Fruit fly (Drosophila melanogaster) whole organism, adult: ENCODE data around the gene Snx1.

Experiments
- CG12768 ChIP-seq: fragments of 200-800 bp; sonication (Bioruptor generic); optimal IDR thresholded peaks from 2 replicates; lab custom pipeline; 2017; ENCODE audit warnings: missing biosample characterization, missing genetic modification characterization, mild to moderate bottlenecking, moderate library complexity, missing genetic modification reagents
- CG7045 ChIP-seq: fragments of 200-800 bp; sonication (Bioruptor generic); optimal IDR thresholded peaks from 2 replicates; lab custom pipeline; 2017; ENCODE audit warnings: missing biosample characterization, mild to moderate bottlenecking, missing genetic modification characterization
- Hr96 ChIP-seq: fragments of 200-800 bp; sonication (Bioruptor generic); optimal IDR thresholded peaks from 2 replicates; lab custom pipeline; 2016; ENCODE audit warnings: missing biosample characterization, missing genetic modification characterization
- bab1 ChIP-seq: fragments of 200-800 bp; sonication (Bioruptor generic); optimal IDR thresholded peaks from 3 replicates; lab custom pipeline; 2019; ENCODE audit warnings: missing biosample characterization, mild to moderate bottlenecking, missing genetic modification characterization, moderate library complexity
- pad ChIP-seq: fragments of 200-800 bp; sonication (Bioruptor generic); optimal IDR thresholded peaks from 3 replicates; lab custom pipeline; 2017; ENCODE audit warnings: missing biosample characterization, missing genetic modification characterization, mild to moderate bottlenecking, moderate library complexity, missing genetic modification reagents
- tj ChIP-seq: fragments of 200-800 bp; sonication (Bioruptor generic); optimal IDR thresholded peaks from 3 replicates; lab custom pipeline; 2017; ENCODE audit warnings: missing biosample characterization, mild to moderate bottlenecking, missing genetic modification characterization, moderate library complexity
- toe ChIP-seq: fragments of 200-800 bp; sonication (Bioruptor generic); optimal IDR thresholded peaks from 2 replicates; lab custom pipeline; 2016; ENCODE audit warnings: missing biosample characterization, missing genetic modification characterization

- no peak for TF ChIP-seq pad
- TF ChIP-seq CG7045 (GFP tag; lab: Kevin White, UChicago), result no peak
- TF ChIP-seq Hr96, result no peak
- no peak for TF ChIP-seq toe (GFP tag; lab: Kevin White, UChicago)
- TF ChIP-seq tj (GFP tag; lab: Kevin White, UChicago), result no peak
- no peak for TF ChIP-seq bab1
- TF ChIP-seq CG12768, result no peak
Observed at dm6 chr2L:3461760-3462159, 12.3 kb downstream of the Snx1 start, which contains the start of gene CG3246.
